Worm (Caenorhabditis elegans) whole organism, late embryonic: ENCODE results near the gene snn-1.

ENCODE experiments used
- C08G9.2 ChIP-seq: sonication (generic microtip); optimal IDR thresholded peaks from 2 replicates; lab custom pipeline; 2016; ENCODE audit warnings: mild to moderate bottlenecking, missing genetic modification characterization, moderate library complexity, missing compliant biosample characterization
- ceh-18 ChIP-seq: sonication (generic microtip); optimal IDR thresholded peaks from 2 replicates; lab custom pipeline; 2016; ENCODE audit warnings: missing genetic modification characterization, missing compliant biosample characterization
- pha-4 ChIP-seq: fragments of 150-350 bp; optimal IDR thresholded peaks from 2 replicates; lab custom pipeline; 2018; ENCODE audit warnings: missing biosample characterization, missing genetic modification reagents, missing genetic modification characterization
- unc-55 ChIP-seq: sonication (generic microtip); optimal IDR thresholded peaks from 2 replicates; lab custom pipeline; 2017; ENCODE audit warnings: missing biosample characterization, missing genetic modification reagents, missing genetic modification characterization

Gene snn-1

ce11 chrIV:1758595-1758994, 56.3 kb downstream of the snn-1 start:
- no peak for TF ChIP-seq pha-4
- TF ChIP-seq C08G9.2 (tag; lab: Kevin White, UChicago), result no peak
- TF ChIP-seq ceh-18 (tag; lab: Kevin White, UChicago), result peak; percentile 30
- TF ChIP-seq unc-55, result peak; percentile 4
